Worm (Caenorhabditis elegans) whole organism, mixed stage, embryonic: ENCODE data around the gene srt-23.

Source experiments
- M03D4.4 ChIP-seq: sonication (generic microtip); optimal IDR thresholded peaks from 2 replicates; lab custom pipeline; 2017; ENCODE audit warnings: mild to moderate bottlenecking, missing genetic modification characterization, missing compliant biosample characterization
- bed-3 ChIP-seq: fragments of 200-800 bp; sonication (Bioruptor generic); optimal IDR thresholded peaks from 3 replicates; lab custom pipeline; 2018; ENCODE audit warnings: mild to moderate bottlenecking, missing genetic modification characterization, moderate library complexity, missing compliant biosample characterization
- blmp-1 ChIP-seq: fragments of 150-350 bp; optimal IDR thresholded peaks from 2 replicates; lab custom pipeline; 2014; ENCODE audit warnings: missing biosample characterization, missing genetic modification characterization
- ceh-43 ChIP-seq: fragments of 200-800 bp; sonication (Bioruptor generic); optimal IDR thresholded peaks from 2 replicates; lab custom pipeline; 2018; ENCODE audit warnings: mild to moderate bottlenecking, missing genetic modification characterization, moderate library complexity, missing compliant biosample characterization
- ceh-83 ChIP-seq: fragments of 200-800 bp; sonication (Bioruptor generic); optimal IDR thresholded peaks from 2 replicates; lab custom pipeline; 2018; ENCODE audit warnings: mild to moderate bottlenecking, missing genetic modification characterization, missing compliant biosample characterization
- ces-1 ChIP-seq: fragments of 150-350 bp; optimal IDR thresholded peaks from 2 replicates; lab custom pipeline; 2014; ENCODE audit warnings: missing biosample characterization, missing genetic modification reagents, missing genetic modification characterization
- cnd-1 ChIP-seq: fragments of 200-800 bp; sonication (Bioruptor generic); optimal IDR thresholded peaks from 2 replicates; lab custom pipeline; 2018; ENCODE audit warnings: mild to moderate bottlenecking, missing genetic modification characterization, missing compliant biosample characterization
- drap-1 ChIP-seq: fragments of 200-800 bp; sonication (Bioruptor generic); optimal IDR thresholded peaks from 3 replicates; lab custom pipeline; 2018; ENCODE audit warnings: mild to moderate bottlenecking, missing genetic modification characterization, missing compliant biosample characterization
- elt-1 ChIP-seq: sonication (generic microtip); optimal IDR thresholded peaks from 2 replicates; lab custom pipeline; 2017; ENCODE audit warnings: missing genetic modification characterization, mild to moderate bottlenecking, missing compliant biosample characterization, antibody characterized with exemption, moderate library complexity, borderline replicate concordance; ENCODE audit not compliant: insufficient read depth
- elt-3 ChIP-seq: fragments of 150-350 bp; optimal IDR thresholded peaks from 2 replicates; lab custom pipeline; 2014; ENCODE audit warnings: missing biosample characterization, missing genetic modification characterization
- flh-1 ChIP-seq: fragments of 200-800 bp; sonication (Bioruptor generic); optimal IDR thresholded peaks from 2 replicates; lab custom pipeline; 2018; ENCODE audit warnings: mild to moderate bottlenecking, missing genetic modification characterization, moderate library complexity, missing compliant biosample characterization
- ham-2 ChIP-seq: fragments of 200-800 bp; sonication (Bioruptor generic); optimal IDR thresholded peaks from 2 replicates; lab custom pipeline; 2018; ENCODE audit warnings: mild to moderate bottlenecking, missing genetic modification characterization, missing compliant biosample characterization
- hlh-1 ChIP-seq: fragments of 150-350 bp; optimal IDR thresholded peaks from 2 replicates; lab custom pipeline; 2014; ENCODE audit warnings: missing biosample characterization, missing genetic modification reagents, missing genetic modification characterization
- lin-13 ChIP-seq: fragments of 150-350 bp; optimal IDR thresholded peaks from 2 replicates; lab custom pipeline; 2014; ENCODE audit warnings: missing biosample characterization, missing genetic modification characterization
- mab-5 ChIP-seq: fragments of 150-350 bp; optimal IDR thresholded peaks from 2 replicates; lab custom pipeline; 2014; ENCODE audit warnings: missing biosample characterization, missing genetic modification characterization
- mep-1 ChIP-seq: fragments of 150-350 bp; optimal IDR thresholded peaks from 2 replicates; lab custom pipeline; 2017; ENCODE audit warnings: missing biosample characterization, missing genetic modification reagents, missing genetic modification characterization, inconsistent platforms
- nhr-12 ChIP-seq: fragments of 150-350 bp; optimal IDR thresholded peaks from 2 replicates; lab custom pipeline; 2014; ENCODE audit warnings: missing biosample characterization, missing genetic modification characterization
- nhr-2 ChIP-seq: fragments of 150-350 bp; optimal IDR thresholded peaks from 2 replicates; lab custom pipeline; 2014; ENCODE audit warnings: missing biosample characterization, missing genetic modification characterization
- nhr-237 ChIP-seq: fragments of 150-350 bp; optimal IDR thresholded peaks from 2 replicates; lab custom pipeline; 2014; ENCODE audit warnings: missing biosample characterization, missing genetic modification characterization
- nhr-28 ChIP-seq: fragments of 150-350 bp; optimal IDR thresholded peaks from 2 replicates; lab custom pipeline; 2014; ENCODE audit warnings: missing biosample characterization, missing genetic modification characterization
- nhr-76 ChIP-seq: sonication (generic microtip); optimal IDR thresholded peaks from 2 replicates; lab custom pipeline; 2017; ENCODE audit warnings: missing biosample characterization, missing genetic modification characterization
- pha-4 ChIP-seq: fragments of 150-350 bp; optimal IDR thresholded peaks from 2 replicates; lab custom pipeline; 2018; ENCODE audit warnings: missing biosample characterization, missing genetic modification reagents, missing genetic modification characterization
- sem-2 ChIP-seq: fragments of 200-800 bp; sonication (Bioruptor generic); optimal IDR thresholded peaks from 2 replicates; lab custom pipeline; 2018; ENCODE audit warnings: mild to moderate bottlenecking, missing genetic modification characterization, missing compliant biosample characterization
- snpc-4 ChIP-seq: fragments of 150-350 bp; optimal IDR thresholded peaks from 2 replicates; lab custom pipeline; 2014; ENCODE audit warnings: missing biosample characterization, missing genetic modification characterization
- tbx-8 ChIP-seq: fragments of 200-800 bp; sonication (Bioruptor generic); optimal IDR thresholded peaks from 2 replicates; lab custom pipeline; 2018; ENCODE audit warnings: mild to moderate bottlenecking, missing genetic modification characterization, moderate library complexity, missing compliant biosample characterization
- unc-120 ChIP-seq: sonication (generic microtip); optimal IDR thresholded peaks from 2 replicates; lab custom pipeline; 2017; ENCODE audit warnings: missing genetic modification characterization, missing compliant biosample characterization; ENCODE audit not compliant: poor library complexity, severe bottlenecking
- unc-62 ChIP-seq: fragments of 150-350 bp; optimal IDR thresholded peaks from 2 replicates; lab custom pipeline; 2014; ENCODE audit warnings: missing biosample characterization, missing genetic modification reagents, missing genetic modification characterization
- zip-8 ChIP-seq: fragments of 150-350 bp; optimal IDR thresholded peaks from 2 replicates; lab custom pipeline; 2014; ENCODE audit warnings: missing biosample characterization, missing genetic modification characterization
- ztf-11 ChIP-seq: fragments of 150-350 bp; optimal IDR thresholded peaks from 2 replicates; lab custom pipeline; 2014; ENCODE audit warnings: missing biosample characterization, missing genetic modification characterization

srt-23 gene

DNA sequence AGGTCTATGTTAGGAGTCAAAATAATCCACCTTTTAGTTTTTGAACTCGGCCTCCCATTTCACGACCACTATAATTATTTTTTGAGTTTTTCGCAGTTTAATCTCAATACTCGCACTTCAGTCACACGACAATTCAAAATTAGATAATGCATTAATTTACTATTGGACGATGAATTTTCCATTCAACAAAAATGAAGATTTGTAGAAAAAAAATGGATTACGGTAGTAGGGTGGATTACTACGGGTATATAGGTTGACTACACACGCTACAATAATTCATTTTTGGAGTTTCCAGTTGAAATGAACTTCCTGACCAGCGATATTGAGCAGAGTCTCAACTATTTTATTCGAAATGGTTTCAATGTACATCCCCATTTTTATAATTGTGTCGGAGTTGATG, at the start of gene srt-23:
Gene srt-23, plus strand, starts transcription at position 301 of the 400 bp plus-strand sequence.
- TF ChIP-seq ceh-43 (GFP tag; lab: Kevin White, UChicago) (no peak), ztf-11 (tag; lab: Kevin White, UChicago) (no peak), nhr-28 (no peak), flh-1 (GFP tag; lab: Kevin White, UChicago) (no peak), M03D4.4 (tag; lab: Kevin White, UChicago) (no peak), nhr-12 (no peak), blmp-1 (no peak), hlh-1 (tag; lab: Kevin White, UChicago) (no peak), drap-1 (GFP tag; lab: Kevin White, UChicago) (no peak), ces-1 (GFP tag; lab: Kevin White, UChicago) (no peak), mep-1 (tag; lab: Kevin White, UChicago) (no peak), mab-5 (tag; lab: Kevin White, UChicago) (no peak), bed-3 (GFP tag; lab: Kevin White, UChicago) (no peak)

DNA sequence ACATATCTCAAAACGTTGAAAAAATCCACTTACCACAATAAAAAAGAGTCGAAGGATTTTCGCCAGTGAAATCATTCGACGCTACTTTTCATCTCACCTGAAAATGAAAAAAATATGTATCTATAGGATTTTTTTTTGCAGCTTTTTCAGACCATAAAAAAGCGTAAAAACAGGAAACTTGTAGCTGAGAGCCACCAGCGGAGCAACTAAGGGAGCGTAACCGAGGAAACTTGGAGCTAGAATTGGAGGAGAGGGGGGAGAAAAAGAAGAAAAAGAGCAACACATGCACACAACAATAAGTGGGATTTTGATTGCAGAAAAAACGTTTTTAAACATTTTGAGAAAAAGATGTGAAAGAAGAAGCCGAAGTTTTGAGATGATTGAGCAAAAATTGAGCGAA, 48.9 kb upstream of the srt-23 start, which contains the start of gene cutl-26:
Gene cutl-26, minus strand, starts transcription at position 101 of the 400 bp plus-strand sequence.
- TF ChIP-seq pha-4 (tag; lab: Kevin White, UChicago) (no peak), snpc-4 (tag; lab: Kevin White, UChicago) (no peak), ceh-83 (GFP tag; lab: Kevin White, UChicago) (no peak), unc-62 (no peak), unc-120 (tag; lab: Kevin White, UChicago) (no peak), hlh-1 (tag; lab: Kevin White, UChicago) (no peak), elt-1 (tag; lab: Kevin White, UChicago) (no peak), ces-1 (GFP tag; lab: Kevin White, UChicago) (no peak), cnd-1 (tag; lab: Kevin White, UChicago) (no peak), nhr-76 (tag; lab: Kevin White, UChicago) (no peak), lin-13 (tag; lab: Kevin White, UChicago) (no peak), tbx-8 (no peak), ztf-11 (tag; lab: Kevin White, UChicago) (no peak), blmp-1 (no peak)

DNA sequence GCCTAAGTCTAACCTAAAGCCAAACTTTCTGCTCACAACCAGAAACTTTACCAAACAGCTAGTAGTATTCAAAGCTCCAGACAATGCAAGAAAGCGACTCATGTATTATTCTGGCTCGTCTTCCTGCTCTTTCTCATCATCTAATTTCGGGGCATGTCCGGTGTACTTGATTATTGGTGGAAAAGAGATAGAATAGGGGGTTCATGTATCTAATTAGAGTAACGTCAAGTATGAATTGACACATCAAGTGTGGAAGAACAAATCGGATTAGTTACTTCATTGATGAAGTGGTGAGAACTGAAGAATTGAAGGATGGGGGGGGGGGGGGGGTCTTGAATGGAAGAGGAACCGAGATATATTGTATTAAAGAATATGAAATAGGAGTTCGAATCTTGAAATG, 41.1 kb upstream of the srt-23 start:
- no peak for TF ChIP-seq ztf-11 (tag; lab: Kevin White, UChicago)
- TF ChIP-seq ceh-83 (GFP tag; lab: Kevin White, UChicago) = peak; percentile 4
- no peak for TF ChIP-seq lin-13 (tag; lab: Kevin White, UChicago)
- TF ChIP-seq ces-1 (GFP tag; lab: Kevin White, UChicago) = peak; percentile 93
- TF ChIP-seq, all 35 proteins: peak for 2

DNA sequence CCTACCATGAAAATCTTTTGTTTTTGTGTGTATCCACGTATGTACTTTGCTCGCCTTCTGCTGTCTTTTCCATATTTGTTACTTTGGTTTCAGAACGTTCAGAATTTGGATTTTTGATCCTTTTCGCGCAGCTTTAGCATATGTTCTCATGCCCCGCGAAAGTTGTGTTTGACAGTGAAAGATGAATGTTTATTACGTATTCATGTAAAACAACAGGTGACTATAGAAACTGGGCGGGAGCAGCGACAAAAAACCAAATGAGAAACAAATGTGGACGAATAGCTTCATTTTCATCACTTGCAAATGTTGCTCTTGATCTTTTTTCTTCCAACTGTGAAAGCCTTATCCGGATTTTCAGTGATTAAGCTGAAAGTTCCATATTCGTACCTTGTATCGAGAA, 40.2 kb upstream of the srt-23 start, which contains the start of gene clec-164:
Gene clec-164, plus strand, starts transcription at position 301 of the 400 bp plus-strand sequence.
- TF ChIP-seq sem-2 (GFP tag; lab: Kevin White, UChicago) = no peak
- no peak for TF ChIP-seq mep-1 (tag; lab: Kevin White, UChicago)
- TF ChIP-seq ham-2 = no peak
- no peak for TF ChIP-seq ces-1 (GFP tag; lab: Kevin White, UChicago)
- TF ChIP-seq pha-4 (tag; lab: Kevin White, UChicago) = no peak
- TF ChIP-seq M03D4.4 (tag; lab: Kevin White, UChicago) = no peak
- no peak for TF ChIP-seq nhr-12
- no peak for TF ChIP-seq zip-8
- TF ChIP-seq mab-5 (tag; lab: Kevin White, UChicago) = no peak
- no peak for TF ChIP-seq cnd-1 (tag; lab: Kevin White, UChicago)
- TF ChIP-seq, all 35 proteins: peak for 0

DNA sequence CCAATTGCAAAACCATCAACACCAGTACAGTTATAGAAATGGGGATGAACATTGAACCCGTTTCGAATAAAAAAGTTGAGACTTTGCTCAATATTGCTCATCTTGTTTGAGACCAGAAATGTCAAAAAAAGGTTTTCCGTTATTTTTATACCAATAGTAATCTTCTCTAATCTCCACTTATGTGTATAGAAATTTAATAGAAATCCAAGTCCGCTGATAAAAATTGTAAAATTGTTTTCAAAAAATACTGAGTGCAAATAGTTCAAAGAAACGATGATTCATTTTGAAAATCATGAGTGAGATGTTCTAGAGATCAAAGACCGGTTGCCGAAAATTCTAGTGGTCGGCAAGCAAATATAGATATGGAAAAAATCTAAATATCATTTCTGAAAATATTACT, 37.2 kb upstream of the srt-23 start, which contains the start of gene Y55F3C.10:
Gene Y55F3C.10, minus strand, starts transcription at position 101 of the 400 bp plus-strand sequence.
- TF ChIP-seq nhr-12 = no peak
- TF ChIP-seq, all 35 proteins: peak for 0

DNA sequence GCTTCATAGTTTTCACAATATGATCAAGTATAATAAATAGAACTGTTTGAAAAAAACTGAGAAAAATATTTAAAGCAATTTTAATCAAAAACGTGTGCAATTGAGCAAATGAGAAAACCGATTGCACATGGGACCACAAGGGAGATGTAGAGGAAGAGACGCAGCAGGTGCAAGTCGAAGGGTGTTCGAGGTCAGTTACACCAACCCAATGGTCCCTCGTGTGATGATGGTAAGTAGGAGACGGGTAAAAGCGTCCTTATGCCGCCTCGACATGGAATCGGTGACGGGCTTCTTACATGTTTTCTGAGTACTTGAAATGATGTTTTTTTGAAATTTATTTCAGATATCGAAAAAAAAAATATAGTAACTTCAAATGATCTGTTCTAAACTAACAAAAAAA, 28.4 kb upstream of the srt-23 start, which contains the start of gene Y55F3C.9:
Gene Y55F3C.9, minus strand, starts transcription at position 101 of the 400 bp plus-strand sequence.
- no peak for TF ChIP-seq nhr-237 (tag; lab: Kevin White, UChicago)
- no peak for TF ChIP-seq nhr-76 (tag; lab: Kevin White, UChicago)
- no peak for TF ChIP-seq sem-2 (GFP tag; lab: Kevin White, UChicago)
- no peak for TF ChIP-seq ztf-11 (tag; lab: Kevin White, UChicago)
- TF ChIP-seq ham-2 = no peak
- no peak for TF ChIP-seq unc-62
- TF ChIP-seq M03D4.4 (tag; lab: Kevin White, UChicago) = no peak
- TF ChIP-seq nhr-2 = no peak
- TF ChIP-seq mab-5 (tag; lab: Kevin White, UChicago) = no peak
- TF ChIP-seq flh-1 (GFP tag; lab: Kevin White, UChicago) = no peak
- no peak for TF ChIP-seq pha-4 (tag; lab: Kevin White, UChicago)
- no peak for TF ChIP-seq elt-3 (tag; lab: Kevin White, UChicago)
- TF ChIP-seq nhr-12 = no peak
- TF ChIP-seq nhr-28 = no peak
- no peak for TF ChIP-seq ces-1 (GFP tag; lab: Kevin White, UChicago)
- no peak for TF ChIP-seq tbx-8
